Fruit fly (Drosophila melanogaster): Measurements from ENCODE around the gene promL.
A peak's percentile ranks its signal among the peaks of the same experiment; 100 is the strongest.

- no peak for TF ChIP-seq GATAe (GFP tag; conservative IDR thresholded peaks at IDR 0.05)
- peak; percentile 64 for TF ChIP-seq hb (GFP tag; IDR thresholded peaks at IDR 0.05; ENCODE audit: partially characterized antibody)
- TF ChIP-seq ap (GFP tag; IDR thresholded peaks at IDR 0.05), result no peak
- TF ChIP-seq CG3995 (GFP tag; optimal IDR thresholded peaks at IDR 0.05), result no peak
- TF ChIP-seq lilli (GFP tag; optimal IDR thresholded peaks at IDR 0.05), result no peak
These were observed 31.9 kb downstream of the promL start for dm6 chr3L:3095590-3095989.
